Worm (Caenorhabditis elegans): Measurements from ENCODE around the gene cutl-27.

cutl-27 gene

DNA sequence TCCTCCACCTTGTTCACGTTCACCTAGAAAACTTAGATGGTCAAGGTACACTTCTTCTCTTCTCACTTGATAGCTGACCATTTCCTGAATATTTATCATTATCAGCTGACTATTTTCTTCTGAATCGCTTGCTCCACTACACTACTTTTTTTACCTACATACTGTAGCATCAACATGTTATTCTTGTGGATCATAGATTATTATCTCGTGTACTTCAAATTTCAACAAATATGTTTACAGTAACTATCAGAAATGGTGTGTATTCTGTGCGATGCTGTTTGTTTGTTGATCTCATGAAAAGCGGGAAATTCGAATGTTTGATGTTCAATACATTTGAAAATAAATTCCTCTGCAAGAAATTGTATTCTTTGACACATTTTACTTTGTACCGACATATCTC lies 38.6 kb downstream of the cutl-27 start, which contains the start of gene ZK822.10:
ZK822.10 (plus strand) TSS at position 231 of the 400 bp plus-strand sequence.
- TF ChIP-seq ceh-39 (tag; optimal IDR thresholded peaks at IDR 0.05): no peak
- no peak for TF ChIP-seq blmp-1 (tag; optimal IDR thresholded peaks at IDR 0.05)
- TF ChIP-seq lin-32 (GFP tag; optimal IDR thresholded peaks at IDR 0.05): no peak
- no peak for TF ChIP-seq ztf-11 (tag; optimal IDR thresholded peaks at IDR 0.05)
- no peak for TF ChIP-seq sem-2 (GFP tag; optimal IDR thresholded peaks at IDR 0.05)
- no peak for TF ChIP-seq unc-62 (GFP tag; optimal IDR thresholded peaks at IDR 0.05)
- no peak for TF ChIP-seq nhr-28 (tag; optimal IDR thresholded peaks at IDR 0.05)

DNA sequence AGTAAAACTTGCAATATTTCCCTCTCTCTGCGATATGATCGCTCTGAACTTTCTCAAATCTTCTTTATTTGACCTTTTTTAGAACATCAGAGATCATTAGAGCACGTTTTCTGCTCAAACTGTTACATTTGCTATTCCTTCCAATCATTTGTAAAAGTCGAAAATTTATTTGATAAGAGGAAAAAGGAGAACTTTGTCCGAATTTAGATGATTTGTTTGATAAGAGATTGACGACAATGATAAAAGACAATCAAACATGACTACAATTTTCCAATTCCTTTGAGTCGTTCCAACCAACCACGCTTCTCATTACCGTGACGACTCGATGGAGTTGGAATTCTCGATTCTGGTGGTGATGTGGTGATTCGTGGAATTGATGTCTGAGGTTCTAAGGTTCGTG lies 39.5 kb downstream of the cutl-27 start:
- no peak for TF ChIP-seq drap-1 (GFP tag; optimal IDR thresholded peaks at IDR 0.05)
- no peak for TF ChIP-seq nhr-2 (tag; optimal IDR thresholded peaks at IDR 0.05)
- no peak for TF ChIP-seq mep-1 (tag; optimal IDR thresholded peaks at IDR 0.05)
- no peak for TF ChIP-seq nhr-76 (tag; optimal IDR thresholded peaks at IDR 0.05)
- TF ChIP-seq ham-2 (GFP tag; optimal IDR thresholded peaks at IDR 0.05): no peak
- no peak for TF ChIP-seq lsy-2 (tag; optimal IDR thresholded peaks at IDR 0.05)
- no peak for TF ChIP-seq ceh-43 (GFP tag; optimal IDR thresholded peaks at IDR 0.05)
- no peak for TF ChIP-seq mab-5 (tag; optimal IDR thresholded peaks at IDR 0.05)
- no peak for TF ChIP-seq elt-1 (tag; optimal IDR thresholded peaks at IDR 0.05; ENCODE audit: borderline replicate concordance, insufficient read depth)
- TF ChIP-seq ztf-11 (tag; optimal IDR thresholded peaks at IDR 0.05): no peak

DNA sequence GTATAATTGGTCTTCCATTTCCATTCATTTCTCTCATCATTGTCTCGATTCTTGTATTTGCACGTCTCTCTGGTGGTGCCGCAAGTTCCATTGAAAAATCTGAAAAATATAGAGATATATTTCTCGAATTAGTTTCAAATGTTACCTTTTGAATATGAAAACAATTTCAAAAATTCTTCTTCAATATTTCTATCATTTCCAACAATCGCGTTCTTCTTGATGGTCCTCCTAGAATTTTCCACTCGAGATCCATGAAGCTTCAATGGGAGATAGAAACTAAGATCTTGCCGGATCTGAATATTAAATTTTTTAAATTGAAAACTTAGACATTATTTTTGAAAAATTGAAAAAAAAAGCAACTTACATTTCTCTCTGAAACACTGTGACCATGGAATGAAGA lies 40.7 kb downstream of the cutl-27 start:
- TF ChIP-seq mab-5 (tag; optimal IDR thresholded peaks at IDR 0.05): no peak
- no peak for TF ChIP-seq sptf-1 (tag; optimal IDR thresholded peaks at IDR 0.05)
- TF ChIP-seq unc-62 (GFP tag; optimal IDR thresholded peaks at IDR 0.05): no peak
- no peak for TF ChIP-seq nhr-12 (tag; optimal IDR thresholded peaks at IDR 0.05)

DNA sequence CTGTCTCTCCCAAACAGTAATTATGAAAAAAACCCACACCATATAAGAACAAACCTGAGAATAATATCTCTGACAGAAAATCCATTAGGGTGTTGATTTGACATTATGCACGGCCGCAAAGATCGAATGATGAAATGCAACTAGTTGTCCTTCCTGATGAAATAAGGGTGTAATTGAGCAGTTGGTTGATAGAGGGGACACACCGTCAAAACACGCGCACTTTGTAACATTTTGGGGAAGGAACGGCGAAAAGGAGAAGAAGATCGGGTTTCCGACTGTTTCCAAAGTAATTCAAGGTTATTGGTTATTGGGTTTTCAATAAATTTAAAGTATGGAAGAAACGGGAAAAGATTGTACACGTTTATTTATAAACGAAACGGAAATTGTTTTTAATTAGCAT lies 43.7 kb downstream of the cutl-27 start, which contains the start of gene ZK822.1:
ZK822.1 (minus strand) TSS at position 121 of the 400 bp plus-strand sequence.
- no peak for TF ChIP-seq nhr-237 (tag; optimal IDR thresholded peaks at IDR 0.05)
- no peak for TF ChIP-seq unc-39 (tag; optimal IDR thresholded peaks at IDR 0.05)
- no peak for TF ChIP-seq zip-8 (tag; optimal IDR thresholded peaks at IDR 0.05)
- no peak for TF ChIP-seq bed-3 (GFP tag; optimal IDR thresholded peaks at IDR 0.05)
- no peak for TF ChIP-seq sptf-1 (tag; optimal IDR thresholded peaks at IDR 0.05)
- no peak for TF ChIP-seq elt-3 (tag; optimal IDR thresholded peaks at IDR 0.05)
- TF ChIP-seq hlh-1 (tag; optimal IDR thresholded peaks at IDR 0.05): peak; percentile 93
- peak; percentile 18 for TF ChIP-seq unc-62 (GFP tag; optimal IDR thresholded peaks at IDR 0.05)
- no peak for TF ChIP-seq mab-5 (tag; optimal IDR thresholded peaks at IDR 0.05)
- TF ChIP-seq ceh-43 (GFP tag; optimal IDR thresholded peaks at IDR 0.05): no peak

DNA sequence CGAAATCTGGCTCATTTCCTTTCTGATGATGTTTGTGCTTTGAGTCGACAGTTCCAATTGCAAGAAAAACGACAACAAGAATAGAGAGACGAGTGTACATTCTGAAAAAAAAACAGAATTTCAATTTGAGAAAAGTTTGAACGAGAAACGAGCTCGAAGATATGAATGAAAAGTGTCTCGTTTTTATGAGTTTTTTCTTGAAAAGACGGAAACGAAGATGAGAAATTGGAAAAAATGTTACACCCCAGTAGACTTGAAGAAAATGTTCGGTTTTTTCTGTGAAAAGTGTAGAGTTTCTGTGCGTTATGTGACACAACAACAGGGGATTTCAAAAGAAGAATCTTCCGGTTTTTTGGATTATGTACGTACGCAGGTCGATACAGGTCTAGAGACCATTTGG lies 44.7 kb downstream of the cutl-27 start, which contains the start of gene srlf-31:
srlf-31 (minus strand) TSS at position 101 of the 400 bp plus-strand sequence.
- no peak for TF ChIP-seq mep-1 (tag; optimal IDR thresholded peaks at IDR 0.05)
- no peak for TF ChIP-seq unc-120 (tag; optimal IDR thresholded peaks at IDR 0.05; ENCODE audit: poor library complexity, severe bottlenecking)
- TF ChIP-seq M03D4.4 (tag; optimal IDR thresholded peaks at IDR 0.05): no peak
- TF ChIP-seq zip-8 (tag; optimal IDR thresholded peaks at IDR 0.05): no peak
- TF ChIP-seq blmp-1 (tag; optimal IDR thresholded peaks at IDR 0.05): no peak
- no peak for TF ChIP-seq lsy-2 (tag; optimal IDR thresholded peaks at IDR 0.05)
- no peak for TF ChIP-seq ham-2 (GFP tag; optimal IDR thresholded peaks at IDR 0.05)
- TF ChIP-seq nhr-237 (tag; optimal IDR thresholded peaks at IDR 0.05): no peak
- TF ChIP-seq ceh-43 (GFP tag; optimal IDR thresholded peaks at IDR 0.05): no peak
- no peak for TF ChIP-seq sptf-1 (tag; optimal IDR thresholded peaks at IDR 0.05)
- no peak for TF ChIP-seq pha-4 (tag; optimal IDR thresholded peaks at IDR 0.05)
- TF ChIP-seq cnd-1 (tag; optimal IDR thresholded peaks at IDR 0.05): no peak
- no peak for TF ChIP-seq lin-32 (GFP tag; optimal IDR thresholded peaks at IDR 0.05)
- TF ChIP-seq nhr-28 (tag; optimal IDR thresholded peaks at IDR 0.05): no peak
- TF ChIP-seq lin-13 (tag; optimal IDR thresholded peaks at IDR 0.05): no peak
- TF ChIP-seq nhr-12 (tag; optimal IDR thresholded peaks at IDR 0.05): no peak
- no peak for TF ChIP-seq mab-5 (tag; optimal IDR thresholded peaks at IDR 0.05)
- no peak for TF ChIP-seq elt-3 (tag; optimal IDR thresholded peaks at IDR 0.05)

DNA sequence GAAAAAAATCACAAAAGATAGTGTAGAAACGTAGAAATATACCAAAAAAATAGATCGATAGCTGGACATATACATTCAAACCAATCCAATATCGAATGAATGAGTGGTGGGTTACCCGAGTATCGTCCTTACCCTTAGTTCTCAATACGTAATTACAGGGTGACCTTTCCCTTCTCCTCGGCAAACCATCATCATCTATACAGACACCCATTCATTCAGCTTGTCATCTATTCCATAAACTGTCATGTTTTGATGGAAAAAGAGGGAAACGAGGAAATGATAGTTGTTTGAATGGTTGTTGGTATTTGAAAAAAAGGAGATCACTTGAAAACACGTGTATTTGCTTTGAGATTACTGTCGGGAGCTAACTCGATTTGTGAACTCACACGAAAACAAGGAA lies 45.7 kb downstream of the cutl-27 start:
- peak; percentile 32 for TF ChIP-seq nhr-2 (tag; optimal IDR thresholded peaks at IDR 0.05)
- no peak for TF ChIP-seq sem-2 (GFP tag; optimal IDR thresholded peaks at IDR 0.05)

All from whole organism, mixed stage, embryonic.